Worm (Caenorhabditis elegans): ENCODE measurements around the gene T03F7.7.

DNA sequence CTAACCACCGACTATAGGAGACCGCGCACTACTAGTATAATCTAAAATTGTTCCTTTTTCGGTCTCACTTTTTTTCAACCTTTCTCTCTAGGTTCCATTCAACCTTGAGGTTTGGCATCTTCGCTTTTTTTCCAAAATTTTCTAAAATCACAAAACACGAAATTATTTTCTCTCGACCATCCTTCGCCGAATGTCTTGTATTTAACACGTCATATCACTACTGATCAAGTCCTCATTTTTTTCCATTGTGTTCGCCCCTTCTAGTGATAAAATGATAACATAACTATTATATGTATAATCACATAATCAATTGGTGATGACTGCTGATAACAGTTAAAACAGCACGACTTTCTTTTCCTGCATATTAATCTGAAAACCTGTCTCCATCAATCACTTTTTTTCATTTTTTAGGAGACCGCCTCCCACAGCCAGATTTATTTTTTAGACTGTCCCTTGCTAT, at the start of gene T03F7.7:
- TF ChIP-seq nhr-28 (tag; optimal IDR thresholded peaks at IDR 0.05), result no peak
- no peak for TF ChIP-seq mep-1 (tag; optimal IDR thresholded peaks at IDR 0.05)
- no peak for TF ChIP-seq elt-3 (tag; optimal IDR thresholded peaks at IDR 0.05)
- TF ChIP-seq lsy-2 (tag; optimal IDR thresholded peaks at IDR 0.05), result no peak
- TF ChIP-seq nhr-2 (tag; optimal IDR thresholded peaks at IDR 0.05), result no peak
- no peak for TF ChIP-seq unc-39 (tag; optimal IDR thresholded peaks at IDR 0.05)
- TF ChIP-seq ztf-11 (tag; optimal IDR thresholded peaks at IDR 0.05), result no peak
- TF ChIP-seq lin-13 (tag; optimal IDR thresholded peaks at IDR 0.05), result no peak
- TF ChIP-seq ham-2 (GFP tag; optimal IDR thresholded peaks at IDR 0.05), result no peak
- TF ChIP-seq unc-62 (GFP tag; optimal IDR thresholded peaks at IDR 0.05), result no peak
- no peak for TF ChIP-seq ces-1 (GFP tag; optimal IDR thresholded peaks at IDR 0.05)
- no peak for TF ChIP-seq mls-2 (tag; optimal IDR thresholded peaks at IDR 0.05)

Data from whole organism, mixed stage, embryonic.